Worm (Caenorhabditis elegans) whole organism, L1 larva: ENCODE measurements around the gene cyk-7.

ENCODE experiments used
- C04F5.9 ChIP-seq: sonication (generic microtip); optimal IDR thresholded peaks from 2 replicates; lab custom pipeline; 2016; ENCODE audit warnings: missing genetic modification characterization, missing compliant biosample characterization
- efl-1 ChIP-seq, 4 experiments: fragments of 150-350 bp; optimal IDR thresholded peaks in 3 of 4; peaks in 1 of 4; 1 replicate in 1 of 4; 2 replicates in 3 of 4; lab custom pipeline; 2014; ENCODE audit warnings: missing biosample characterization in 2 of 4, missing genetic modification characterization in 2 of 4, missing genetic modification reagents in 2 of 4
- elt-3 ChIP-seq, 6 experiments: fragments of 150-350 bp in 1 of 6; sonication (generic microtip); optimal IDR thresholded peaks; 2 replicates each; lab custom pipeline; 2017 to 2018; ENCODE audit warnings: missing biosample characterization in 6 of 6, missing genetic modification characterization in 6 of 6, inconsistent platforms in 1 of 6
- lsy-2 ChIP-seq, 2 experiments: fragments of 150-350 bp; optimal IDR thresholded peaks; 2 replicates each; lab custom pipeline; 2014; ENCODE audit warnings: missing biosample characterization in 2 of 2, missing genetic modification characterization in 2 of 2
- nhr-85 ChIP-seq: sonication (generic microtip); peaks from one replicate; lab custom pipeline; 2016; ENCODE audit warnings: missing genetic modification characterization, inconsistent platforms, missing compliant biosample characterization
- pag-3 ChIP-seq: sonication (generic microtip); optimal IDR thresholded peaks from 2 replicates; lab custom pipeline; 2017; ENCODE audit warnings: missing genetic modification characterization, mild to moderate bottlenecking, missing compliant biosample characterization, antibody characterized with exemption, borderline replicate concordance; ENCODE audit not compliant: insufficient read depth
- skn-1 ChIP-seq: fragments of 150-350 bp; optimal IDR thresholded peaks from 2 replicates; lab custom pipeline; 2014; ENCODE audit warnings: missing biosample characterization, missing genetic modification characterization
- snpc-4 ChIP-seq: fragments of 150-350 bp; optimal IDR thresholded peaks from 2 replicates; lab custom pipeline; 2014; ENCODE audit warnings: missing biosample characterization, missing genetic modification characterization
- sptf-1 ChIP-seq: fragments of 150-350 bp; optimal IDR thresholded peaks from 2 replicates; lab custom pipeline; 2014; ENCODE audit warnings: missing biosample characterization, missing genetic modification characterization
- unc-30 ChIP-seq: sonication (generic microtip); optimal IDR thresholded peaks from 2 replicates; lab custom pipeline; 2017; ENCODE audit warnings: missing biosample characterization, missing genetic modification characterization
- zip-4 ChIP-seq: fragments of 200-800 bp; sonication (Bioruptor generic); optimal IDR thresholded peaks from 2 replicates; lab custom pipeline; 2018; ENCODE audit warnings: mild to moderate bottlenecking, missing genetic modification characterization, moderate library complexity, missing compliant biosample characterization

DNA sequence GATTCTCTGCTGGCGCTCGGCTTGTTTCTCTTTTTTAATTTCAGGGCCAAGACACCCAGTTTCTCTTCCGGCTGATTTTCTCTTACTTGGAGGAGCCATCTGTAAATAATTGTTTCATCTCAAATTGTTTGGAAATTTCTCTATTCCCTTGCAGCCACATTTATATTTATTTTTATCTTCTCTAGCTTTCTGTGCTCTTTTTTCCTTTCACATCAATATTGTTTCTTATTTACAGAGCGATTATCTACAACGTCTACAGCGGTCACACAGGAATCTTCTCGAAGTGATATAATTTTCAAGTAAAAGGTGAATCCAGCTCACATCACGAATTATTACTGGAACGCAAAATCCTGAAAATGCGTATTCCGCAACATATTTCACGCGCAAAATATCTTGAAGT is 22.3 kb downstream of the cyk-7 start, which contains the start of the genes ZK686.6 and ZK686.1:
- TF ChIP-seq snpc-4, result no peak
- TF ChIP-seq efl-1 (optimal IDR thresholded peaks at IDR 0.05; lab: Kevin White, UChicago), result no peak
- peak in 1 of 2 experiments; percentile 89 for TF ChIP-seq efl-1 (GFP tag; optimal IDR thresholded peaks at IDR 0.05 in 1 of 2; lab: Kevin White, UChicago)
- no peak for TF ChIP-seq unc-30
- no peak for TF ChIP-seq lsy-2 (tag; optimal IDR thresholded peaks at IDR 0.05; lab: Kevin White, UChicago)
- no peak for TF ChIP-seq sptf-1 (tag; lab: Kevin White, UChicago)
- TF ChIP-seq nhr-85 (tag; lab: Kevin White, UChicago), result no peak
- no peak for TF ChIP-seq elt-3 (tag; optimal IDR thresholded peaks at IDR 0.05; lab: Kevin White, UChicago)
- no peak for TF ChIP-seq skn-1 (tag; lab: Kevin White, UChicago)
- TF ChIP-seq C04F5.9 (tag; lab: Kevin White, UChicago), result no peak
- no peak for TF ChIP-seq zip-4 (GFP tag; lab: Kevin White, UChicago)
- TF ChIP-seq pag-3 (tag; lab: Kevin White, UChicago), result no peak
